Worm (Caenorhabditis elegans) whole organism, midembryonic: Measurements from ENCODE around the gene Y53F4B.27.
"Not testable (repeated sequence)": the region's sequence is repeated elsewhere in the genome, so short reads cannot be mapped to it uniquely, and the experiment has no call there.

ENCODE experiments used
- T22C8.4 ChIP-seq: fragments of 200-800 bp; sonication (Bioruptor generic); IDR thresholded peaks from 2 replicates; pipeline ENCODE4 v1.3.6; 2022; ENCODE audit warnings: missing genetic modification characterization, missing compliant biosample characterization
- cog-1 ChIP-seq: sonication (generic microtip); optimal IDR thresholded peaks from 2 replicates; lab custom pipeline; 2016; ENCODE audit warnings: missing genetic modification characterization, missing compliant biosample characterization
- flt-1 ChIP-seq: fragments of 200-800 bp; sonication (Bioruptor generic); IDR thresholded peaks from 2 replicates; pipeline ENCODE4 v1.3.6; 2022; ENCODE audit warnings: missing genetic modification characterization, missing compliant biosample characterization
- klf-2 ChIP-seq: fragments of 200-800 bp; sonication (Bioruptor generic); conservative IDR thresholded peaks from 2 replicates; pipeline ENCODE4 v1.3.6; 2022; ENCODE audit warnings: missing genetic modification reagents, missing genetic modification characterization, missing compliant biosample characterization
- med-1 ChIP-seq: sonication (generic microtip); optimal IDR thresholded peaks from 2 replicates; lab custom pipeline; 2017; ENCODE audit warnings: missing genetic modification characterization, mild to moderate bottlenecking, missing compliant biosample characterization, antibody characterized with exemption, missing genetic modification reagents; ENCODE audit not compliant: insufficient read depth
- ref-1 ChIP-seq: fragments of 200-800 bp; sonication (Bioruptor generic); conservative IDR thresholded peaks from 2 replicates; pipeline ENCODE4 v1.3.6; 2022; ENCODE audit warnings: missing genetic modification reagents, missing genetic modification characterization, missing compliant biosample characterization
- tab-1 ChIP-seq: fragments of 200-800 bp; sonication (Bioruptor generic); IDR thresholded peaks from 2 replicates; pipeline ENCODE4 v1.3.6; 2022; ENCODE audit warnings: missing genetic modification characterization, missing compliant biosample characterization
- ztf-23 ChIP-seq: fragments of 200-800 bp; sonication (Bioruptor generic); IDR thresholded peaks from 2 replicates; pipeline ENCODE4 v1.3.6; 2022; ENCODE audit warnings: missing genetic modification reagents, missing genetic modification characterization, missing compliant biosample characterization
- ztf-29 ChIP-seq: fragments of 200-800 bp; sonication (Bioruptor generic); IDR thresholded peaks from 2 replicates; pipeline ENCODE4 v1.3.6; 2022; ENCODE audit warnings: missing genetic modification reagents, missing genetic modification characterization, missing compliant biosample characterization

The Y53F4B.27 gene

DNA sequence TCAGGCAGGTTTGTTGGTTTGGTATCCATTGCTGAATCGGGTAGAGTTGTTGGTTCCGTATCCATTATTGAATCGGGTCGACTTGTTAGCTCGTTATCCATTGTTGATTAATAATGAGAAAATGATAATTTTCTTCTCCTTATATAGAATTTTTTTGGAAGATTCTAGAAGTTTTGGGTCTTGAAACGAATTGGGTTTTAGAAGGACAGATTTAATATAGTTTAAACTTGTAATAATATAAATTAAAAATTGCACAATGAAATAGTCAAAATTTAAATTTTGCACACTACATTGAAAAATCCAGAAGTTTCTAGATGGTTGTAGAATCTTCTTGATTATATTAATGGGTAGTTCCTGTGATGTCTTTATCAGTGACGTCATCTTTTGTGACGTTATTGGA is 4.8 kb upstream of the Y53F4B.27 start, which contains the start of gene Y53F4B.26:
Y53F4B.26 (minus strand) TSS at position 101 of the 400 bp plus-strand sequence.
- not testable (repeated sequence) for TF ChIP-seq ztf-29, klf-2, ztf-23 (GFP tag; lab: Robert Waterston, UW)

ce11 chrII:15143729-15144128 is 2.0 kb upstream of the Y53F4B.27 start:
- TF ChIP-seq med-1 (GFP tag; lab: Kevin White, UChicago) (no peak), ztf-29 (GFP tag; lab: Robert Waterston, UW) (no peak), T22C8.4 (no peak), ref-1 (no peak), cog-1 (tag; lab: Kevin White, UChicago) (no peak), klf-2 (GFP tag; lab: Robert Waterston, UW) (no peak), flt-1 (no peak), tab-1 (GFP tag; lab: Robert Waterston, UW) (no peak), ztf-23 (GFP tag; lab: Robert Waterston, UW) (no peak)

ce11 chrII:15148442-15148841 is 2.7 kb downstream of the Y53F4B.27 start:
- TF ChIP-seq tab-1 (GFP tag; lab: Robert Waterston, UW) (no peak), ref-1 (no peak), T22C8.4 (no peak), flt-1 (no peak), ztf-29 (GFP tag; lab: Robert Waterston, UW) (no peak), med-1 (GFP tag; lab: Kevin White, UChicago) (no peak), ztf-23 (GFP tag; lab: Robert Waterston, UW) (no peak), cog-1 (tag; lab: Kevin White, UChicago) (no peak), klf-2 (GFP tag; lab: Robert Waterston, UW) (no peak)

DNA sequence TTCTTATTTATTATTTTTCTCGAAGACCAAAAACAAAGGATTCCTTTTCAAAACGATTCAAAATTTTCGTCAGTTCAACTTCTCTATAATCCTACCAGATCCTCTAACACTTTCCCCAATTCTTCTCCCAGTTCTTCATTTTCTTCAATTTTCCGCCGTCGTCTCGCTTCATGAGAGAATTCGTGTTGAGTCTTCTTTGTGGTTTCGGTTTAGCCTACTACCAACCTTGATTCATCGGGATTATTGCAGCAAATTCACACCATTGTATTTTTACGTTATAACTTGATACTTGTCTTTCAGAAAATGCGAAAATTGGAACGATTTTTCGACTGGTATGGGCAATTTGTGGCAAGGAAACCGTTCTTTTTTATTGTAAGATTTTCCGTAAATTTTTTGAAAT is 12.2 kb downstream of the Y53F4B.27 start, which contains the start of gene ptr-20:
ptr-20 (plus strand) TSS at position 301 of the 400 bp plus-strand sequence.
- TF ChIP-seq ref-1 (no peak), tab-1 (GFP tag; lab: Robert Waterston, UW) (no peak), T22C8.4 (no peak), med-1 (GFP tag; lab: Kevin White, UChicago) (no peak), cog-1 (tag; lab: Kevin White, UChicago) (no peak)

- TF ChIP-seq klf-2 (GFP tag; lab: Robert Waterston, UW) (no peak), ztf-23 (GFP tag; lab: Robert Waterston, UW) (no peak), cog-1 (tag; lab: Kevin White, UChicago) (no peak), ref-1 (no peak), med-1 (GFP tag; lab: Kevin White, UChicago) (no peak), flt-1 (no peak), ztf-29 (GFP tag; lab: Robert Waterston, UW) (no peak), tab-1 (GFP tag; lab: Robert Waterston, UW) (no peak), T22C8.4 (no peak)
These were observed 12.7 kb downstream of the Y53F4B.27 start for ce11 chrII:15158364-15158763.

ce11 chrII:15164453-15164852 is 18.8 kb downstream of the Y53F4B.27 start, which contains the start of gene gst-26:
TSS of gene gst-26 (minus strand) at chrII:15164553.
- TF ChIP-seq klf-2 (GFP tag; lab: Robert Waterston, UW) (no peak), ref-1 (no peak)

DNA sequence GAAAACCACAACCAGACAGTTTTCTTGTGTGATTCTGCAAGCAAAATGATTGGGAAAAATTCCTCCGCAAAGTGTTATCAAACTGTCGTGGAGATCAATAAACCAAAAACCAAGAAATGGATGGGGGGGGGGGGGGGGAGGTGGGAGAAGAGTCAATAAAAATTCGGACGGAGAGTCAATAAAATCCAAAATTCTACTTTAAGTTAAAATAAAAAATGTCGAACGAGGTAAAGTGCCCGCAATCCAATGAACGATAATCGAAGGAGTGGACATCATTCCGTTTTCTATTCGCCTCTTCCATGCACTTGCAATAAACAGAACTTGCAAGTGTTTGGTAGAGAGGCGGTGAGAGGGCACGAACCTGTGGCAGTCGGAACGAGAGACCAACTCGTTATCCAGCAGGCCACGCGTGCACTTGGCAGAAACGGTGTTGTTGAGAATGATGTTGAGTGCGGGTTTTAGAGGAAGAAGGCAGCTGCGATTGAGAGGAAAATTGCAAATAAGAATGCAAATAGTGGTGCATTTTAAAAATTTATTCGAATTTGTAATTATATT is 20.1 kb downstream of the Y53F4B.27 start, which contains the start of gene gst-27:
gst-27 (minus strand) TSS at position 51 of the 555 bp plus-strand sequence.
- peak; percentile 89 for TF ChIP-seq ztf-23 (GFP tag; lab: Robert Waterston, UW)
- TF ChIP-seq klf-2 (GFP tag; lab: Robert Waterston, UW) = peak; percentile 79
- peak; percentile 76 for TF ChIP-seq cog-1 (tag; lab: Kevin White, UChicago)
- peak; percentile 93 for TF ChIP-seq tab-1 (GFP tag; lab: Robert Waterston, UW)
- TF ChIP-seq T22C8.4 = peak; percentile 57
- TF ChIP-seq ref-1 = peak; percentile 76
- TF ChIP-seq med-1 (GFP tag; lab: Kevin White, UChicago) = peak; percentile 41
- peak; percentile 88 for TF ChIP-seq ztf-29 (GFP tag; lab: Robert Waterston, UW)
- TF ChIP-seq flt-1 = peak; percentile 94

DNA sequence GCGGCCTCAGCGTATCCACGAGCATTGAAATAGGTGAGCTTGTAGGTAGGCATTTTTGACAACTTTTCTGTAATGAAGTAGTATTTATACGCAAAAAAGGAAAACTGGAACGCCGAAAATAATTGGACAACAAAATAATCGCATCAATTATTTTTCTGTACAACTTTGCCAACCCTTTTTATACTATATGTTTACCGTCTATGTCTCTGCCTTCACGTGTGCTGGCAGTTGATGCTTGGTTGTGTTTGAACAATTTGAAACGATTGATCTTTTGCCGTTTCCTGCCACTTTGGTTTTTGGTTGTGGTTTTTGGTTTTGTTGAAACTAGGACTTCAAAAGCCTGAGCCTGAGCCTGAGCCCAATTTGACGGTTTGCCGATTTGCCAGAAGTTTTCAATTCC is 21.6 kb downstream of the Y53F4B.27 start, which contains the start of gene gst-28:
gst-28 (minus strand) TSS at position 238 of the 400 bp plus-strand sequence.
- no peak for TF ChIP-seq tab-1 (GFP tag; lab: Robert Waterston, UW)

DNA sequence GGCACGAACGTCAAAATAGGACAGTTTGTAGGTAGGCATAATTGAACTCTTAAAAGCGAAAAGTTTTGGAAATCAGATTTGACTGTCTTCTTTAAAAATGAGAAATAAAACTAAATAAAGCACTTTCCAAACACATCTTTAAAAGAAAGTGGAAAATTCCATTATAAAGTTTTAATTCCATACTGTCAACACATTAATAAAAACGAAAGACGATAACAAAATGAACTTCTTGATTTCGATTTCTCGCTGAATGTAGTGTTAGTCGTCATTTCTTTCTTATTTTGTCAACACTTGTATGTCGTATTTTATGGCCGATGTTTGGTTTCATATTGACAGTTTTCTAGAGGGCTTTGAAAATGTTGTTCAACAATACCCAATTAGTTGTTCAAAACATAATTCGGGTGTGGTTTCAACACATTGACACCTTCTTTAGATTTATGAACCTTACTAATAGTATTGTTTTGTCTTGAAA is 24.2 kb downstream of the Y53F4B.27 start, which contains the start of gene gst-29:
gst-29 (minus strand) TSS at position 51 of the 472 bp plus-strand sequence.
- no peak for TF ChIP-seq med-1 (GFP tag; lab: Kevin White, UChicago)
- TF ChIP-seq ztf-29 (GFP tag; lab: Robert Waterston, UW) = no peak
- TF ChIP-seq flt-1 = no peak
- TF ChIP-seq klf-2 (GFP tag; lab: Robert Waterston, UW) = no peak
- no peak for TF ChIP-seq tab-1 (GFP tag; lab: Robert Waterston, UW)
- TF ChIP-seq ref-1 = no peak
- no peak for TF ChIP-seq T22C8.4
- TF ChIP-seq ztf-23 (GFP tag; lab: Robert Waterston, UW) = no peak
- TF ChIP-seq cog-1 (tag; lab: Kevin White, UChicago) = no peak

DNA sequence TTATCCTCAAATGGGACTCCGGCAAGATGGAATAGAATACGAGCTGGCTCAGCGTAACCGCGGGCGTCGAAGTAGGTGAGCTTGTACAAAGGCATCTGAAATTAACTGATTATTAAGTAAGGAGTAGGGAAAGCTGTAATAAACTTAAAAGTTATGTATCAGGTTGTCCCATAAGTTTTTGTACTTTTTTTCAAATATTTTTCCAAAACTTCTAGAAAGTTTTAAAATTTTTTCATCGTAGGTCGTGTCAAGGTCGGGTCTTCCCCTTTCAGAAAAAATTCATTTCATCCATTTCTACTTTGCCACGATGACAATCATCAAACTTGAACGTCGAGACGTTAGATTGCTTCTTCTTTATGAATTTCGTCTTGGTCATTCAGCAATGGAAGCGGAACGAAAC is 26.1 kb downstream of the Y53F4B.27 start, which contains the start of gene gst-39:
gst-39 (minus strand) TSS at position 101 of the 400 bp plus-strand sequence.
- not testable (repeated sequence) for TF ChIP-seq klf-2 (GFP tag; lab: Robert Waterston, UW); T22C8.4; tab-1 (GFP tag; lab: Robert Waterston, UW)
